Worm (Caenorhabditis elegans) whole organism, mixed stage, embryonic: ENCODE results near the gene C05C9.1.

Experiments used
- M03D4.4 ChIP-seq: sonication (generic microtip); optimal IDR thresholded peaks from 2 replicates; lab custom pipeline; 2017; ENCODE audit warnings: mild to moderate bottlenecking, missing genetic modification characterization, missing compliant biosample characterization
- blmp-1 ChIP-seq: fragments of 150-350 bp; optimal IDR thresholded peaks from 2 replicates; lab custom pipeline; 2014; ENCODE audit warnings: missing biosample characterization, missing genetic modification characterization
- ceh-39 ChIP-seq: fragments of 150-350 bp; optimal IDR thresholded peaks from 2 replicates; lab custom pipeline; 2014; ENCODE audit warnings: missing biosample characterization, missing genetic modification characterization
- ceh-43 ChIP-seq: fragments of 200-800 bp; sonication (Bioruptor generic); optimal IDR thresholded peaks from 2 replicates; lab custom pipeline; 2018; ENCODE audit warnings: mild to moderate bottlenecking, missing genetic modification characterization, moderate library complexity, missing compliant biosample characterization
- ceh-83 ChIP-seq: fragments of 200-800 bp; sonication (Bioruptor generic); optimal IDR thresholded peaks from 2 replicates; lab custom pipeline; 2018; ENCODE audit warnings: mild to moderate bottlenecking, missing genetic modification characterization, missing compliant biosample characterization
- ces-1 ChIP-seq: fragments of 150-350 bp; optimal IDR thresholded peaks from 2 replicates; lab custom pipeline; 2014; ENCODE audit warnings: missing biosample characterization, missing genetic modification reagents, missing genetic modification characterization
- drap-1 ChIP-seq: fragments of 200-800 bp; sonication (Bioruptor generic); optimal IDR thresholded peaks from 3 replicates; lab custom pipeline; 2018; ENCODE audit warnings: mild to moderate bottlenecking, missing genetic modification characterization, missing compliant biosample characterization
- elt-1 ChIP-seq: sonication (generic microtip); optimal IDR thresholded peaks from 2 replicates; lab custom pipeline; 2017; ENCODE audit warnings: missing genetic modification characterization, mild to moderate bottlenecking, missing compliant biosample characterization, antibody characterized with exemption, moderate library complexity, borderline replicate concordance; ENCODE audit not compliant: insufficient read depth
- flh-1 ChIP-seq: fragments of 200-800 bp; sonication (Bioruptor generic); optimal IDR thresholded peaks from 2 replicates; lab custom pipeline; 2018; ENCODE audit warnings: mild to moderate bottlenecking, missing genetic modification characterization, moderate library complexity, missing compliant biosample characterization
- ham-2 ChIP-seq: fragments of 200-800 bp; sonication (Bioruptor generic); optimal IDR thresholded peaks from 2 replicates; lab custom pipeline; 2018; ENCODE audit warnings: mild to moderate bottlenecking, missing genetic modification characterization, missing compliant biosample characterization
- hlh-1 ChIP-seq: fragments of 150-350 bp; optimal IDR thresholded peaks from 2 replicates; lab custom pipeline; 2014; ENCODE audit warnings: missing biosample characterization, missing genetic modification reagents, missing genetic modification characterization
- lin-13 ChIP-seq: fragments of 150-350 bp; optimal IDR thresholded peaks from 2 replicates; lab custom pipeline; 2014; ENCODE audit warnings: missing biosample characterization, missing genetic modification characterization
- lin-32 ChIP-seq: fragments of 200-800 bp; sonication (Bioruptor generic); optimal IDR thresholded peaks from 2 replicates; lab custom pipeline; 2018; ENCODE audit warnings: mild to moderate bottlenecking, missing genetic modification characterization, missing compliant biosample characterization
- lsy-2 ChIP-seq: fragments of 150-350 bp; optimal IDR thresholded peaks from 2 replicates; lab custom pipeline; 2014; ENCODE audit warnings: missing biosample characterization, missing genetic modification characterization
- mab-5 ChIP-seq: fragments of 150-350 bp; optimal IDR thresholded peaks from 2 replicates; lab custom pipeline; 2014; ENCODE audit warnings: missing biosample characterization, missing genetic modification characterization
- mls-2 ChIP-seq: sonication (generic microtip); optimal IDR thresholded peaks from 2 replicates; lab custom pipeline; 2016; ENCODE audit warnings: mild to moderate bottlenecking, missing genetic modification characterization, moderate library complexity, missing compliant biosample characterization
- nhr-12 ChIP-seq: fragments of 150-350 bp; optimal IDR thresholded peaks from 2 replicates; lab custom pipeline; 2014; ENCODE audit warnings: missing biosample characterization, missing genetic modification characterization
- nhr-2 ChIP-seq: fragments of 150-350 bp; optimal IDR thresholded peaks from 2 replicates; lab custom pipeline; 2014; ENCODE audit warnings: missing biosample characterization, missing genetic modification characterization
- nhr-237 ChIP-seq: fragments of 150-350 bp; optimal IDR thresholded peaks from 2 replicates; lab custom pipeline; 2014; ENCODE audit warnings: missing biosample characterization, missing genetic modification characterization
- nhr-28 ChIP-seq: fragments of 150-350 bp; optimal IDR thresholded peaks from 2 replicates; lab custom pipeline; 2014; ENCODE audit warnings: missing biosample characterization, missing genetic modification characterization
- nhr-76 ChIP-seq: sonication (generic microtip); optimal IDR thresholded peaks from 2 replicates; lab custom pipeline; 2017; ENCODE audit warnings: missing biosample characterization, missing genetic modification characterization
- pha-4 ChIP-seq: fragments of 150-350 bp; optimal IDR thresholded peaks from 2 replicates; lab custom pipeline; 2018; ENCODE audit warnings: missing biosample characterization, missing genetic modification reagents, missing genetic modification characterization
- sem-2 ChIP-seq: fragments of 200-800 bp; sonication (Bioruptor generic); optimal IDR thresholded peaks from 2 replicates; lab custom pipeline; 2018; ENCODE audit warnings: mild to moderate bottlenecking, missing genetic modification characterization, missing compliant biosample characterization
- snpc-4 ChIP-seq: fragments of 150-350 bp; optimal IDR thresholded peaks from 2 replicates; lab custom pipeline; 2014; ENCODE audit warnings: missing biosample characterization, missing genetic modification characterization
- sptf-1 ChIP-seq: sonication (generic microtip); optimal IDR thresholded peaks from 2 replicates; lab custom pipeline; 2017; ENCODE audit warnings: mild to moderate bottlenecking, missing genetic modification characterization, moderate library complexity, missing compliant biosample characterization
- unc-120 ChIP-seq: sonication (generic microtip); optimal IDR thresholded peaks from 2 replicates; lab custom pipeline; 2017; ENCODE audit warnings: missing genetic modification characterization, missing compliant biosample characterization; ENCODE audit not compliant: poor library complexity, severe bottlenecking
- unc-39 ChIP-seq: fragments of 150-350 bp; optimal IDR thresholded peaks from 2 replicates; lab custom pipeline; 2014; ENCODE audit warnings: missing biosample characterization, missing genetic modification characterization
- unc-62 ChIP-seq: fragments of 150-350 bp; optimal IDR thresholded peaks from 2 replicates; lab custom pipeline; 2014; ENCODE audit warnings: missing biosample characterization, missing genetic modification reagents, missing genetic modification characterization
- zip-8 ChIP-seq: fragments of 150-350 bp; optimal IDR thresholded peaks from 2 replicates; lab custom pipeline; 2014; ENCODE audit warnings: missing biosample characterization, missing genetic modification characterization
- ztf-11 ChIP-seq: fragments of 150-350 bp; optimal IDR thresholded peaks from 2 replicates; lab custom pipeline; 2014; ENCODE audit warnings: missing biosample characterization, missing genetic modification characterization

C05C9.1 gene

DNA sequence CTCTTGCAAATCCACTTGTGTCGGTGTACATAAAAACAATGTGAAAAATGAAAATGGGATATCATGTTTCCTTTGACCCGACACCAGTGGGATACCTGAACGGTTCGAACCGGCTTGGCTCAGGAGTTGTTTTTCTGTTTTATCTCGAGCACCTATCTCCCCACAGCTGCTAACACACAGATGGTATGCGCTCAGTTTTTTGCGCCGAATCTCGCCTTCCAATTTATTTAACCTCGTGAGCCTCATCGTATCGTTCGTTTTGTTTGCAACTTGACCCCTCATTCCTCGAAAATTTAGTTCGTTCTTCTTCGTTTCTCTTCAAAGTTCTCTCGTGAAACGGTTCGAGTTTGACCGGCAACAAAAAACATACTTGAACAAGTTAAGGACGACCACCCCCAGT is at the start of gene C05C9.1:
C05C9.1 (plus strand) TSS at position 301 of the 400 bp plus-strand sequence.
- TF ChIP-seq snpc-4 (tag; lab: Kevin White, UChicago) = no peak
- TF ChIP-seq unc-120 (tag; lab: Kevin White, UChicago) = no peak
- no peak for TF ChIP-seq blmp-1 (tag; lab: Kevin White, UChicago)
- no peak for TF ChIP-seq pha-4 (tag; lab: Kevin White, UChicago)
- no peak for TF ChIP-seq ces-1 (GFP tag; lab: Kevin White, UChicago)
- TF ChIP-seq flh-1 = no peak
- TF ChIP-seq lin-13 (tag; lab: Kevin White, UChicago) = no peak
- TF ChIP-seq hlh-1 (tag; lab: Kevin White, UChicago) = no peak
- TF ChIP-seq unc-39 (tag; lab: Kevin White, UChicago) = no peak
- TF ChIP-seq sem-2 (GFP tag; lab: Kevin White, UChicago) = no peak
- no peak for TF ChIP-seq nhr-12
- TF ChIP-seq nhr-237 (tag; lab: Kevin White, UChicago) = no peak
- TF ChIP-seq lsy-2 (tag; lab: Kevin White, UChicago) = no peak
- TF ChIP-seq, all 35 proteins: peak for 0

DNA sequence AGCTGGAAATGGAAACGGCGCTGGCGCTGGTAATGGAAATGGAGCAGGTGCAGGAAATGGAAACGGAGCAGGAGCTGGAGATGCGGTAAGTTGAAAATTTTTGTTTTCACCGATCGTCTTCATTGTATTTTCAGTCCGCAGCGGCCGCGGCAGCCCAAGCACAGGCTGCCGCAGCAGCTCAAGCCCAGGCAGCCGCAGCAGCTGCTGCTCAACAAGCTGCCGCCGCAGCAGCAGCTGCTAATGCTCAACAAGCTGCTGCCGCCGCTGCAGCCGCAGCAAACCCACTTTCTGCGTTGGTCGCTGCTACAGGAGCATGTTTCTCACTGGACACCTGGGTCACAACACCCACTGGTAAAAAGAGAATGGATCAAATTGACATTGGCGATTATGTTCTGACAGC is 46.2 kb upstream of the C05C9.1 start:
- no peak for TF ChIP-seq hlh-1 (tag; lab: Kevin White, UChicago)
- no peak for TF ChIP-seq pha-4 (tag; lab: Kevin White, UChicago)
- no peak for TF ChIP-seq ceh-83
- no peak for TF ChIP-seq mab-5
- no peak for TF ChIP-seq ceh-43 (GFP tag; lab: Kevin White, UChicago)
- no peak for TF ChIP-seq M03D4.4 (tag; lab: Kevin White, UChicago)
- TF ChIP-seq unc-120 (tag; lab: Kevin White, UChicago) = no peak
- TF ChIP-seq flh-1 = no peak
- TF ChIP-seq zip-8 (tag; lab: Kevin White, UChicago) = no peak
- TF ChIP-seq drap-1 (GFP tag; lab: Kevin White, UChicago) = no peak
- TF ChIP-seq ham-2 (GFP tag; lab: Kevin White, UChicago) = no peak
- TF ChIP-seq lin-13 (tag; lab: Kevin White, UChicago) = no peak
- no peak for TF ChIP-seq sptf-1 (tag; lab: Kevin White, UChicago)
- no peak for TF ChIP-seq snpc-4 (tag; lab: Kevin White, UChicago)
- no peak for TF ChIP-seq unc-39 (tag; lab: Kevin White, UChicago)
- TF ChIP-seq ztf-11 (tag; lab: Kevin White, UChicago) = no peak
- TF ChIP-seq ceh-39 = no peak
- TF ChIP-seq mls-2 (tag; lab: Kevin White, UChicago) = no peak
- no peak for TF ChIP-seq sem-2 (GFP tag; lab: Kevin White, UChicago)

DNA sequence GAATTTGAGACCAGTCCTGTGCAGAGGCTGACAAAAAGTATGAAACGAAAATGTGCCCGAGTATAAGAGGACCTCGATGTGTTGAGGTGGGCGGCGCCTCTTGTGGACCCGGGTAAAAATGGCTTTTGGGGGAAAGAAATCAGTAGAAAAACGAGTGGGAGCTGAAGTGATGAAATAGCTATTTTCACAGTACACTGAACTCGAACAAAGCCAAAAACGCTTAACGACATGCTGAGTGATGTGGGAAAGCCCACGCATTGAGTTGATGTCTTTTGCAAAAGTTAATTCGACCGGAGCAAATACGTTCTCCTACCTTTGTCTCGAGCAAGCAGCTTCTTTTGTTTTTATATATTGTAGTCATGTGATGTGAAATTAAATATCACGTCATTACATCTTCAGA is 43.9 kb upstream of the C05C9.1 start, which contains the start of gene nlp-66:
nlp-66 (minus strand) TSS at position 101 of the 400 bp plus-strand sequence.
- TF ChIP-seq drap-1 (GFP tag; lab: Kevin White, UChicago) = no peak
- no peak for TF ChIP-seq nhr-28 (tag; lab: Kevin White, UChicago)
- TF ChIP-seq nhr-76 (tag; lab: Kevin White, UChicago) = no peak
- TF ChIP-seq ztf-11 (tag; lab: Kevin White, UChicago) = no peak
- TF ChIP-seq lsy-2 (tag; lab: Kevin White, UChicago) = no peak
- TF ChIP-seq unc-39 (tag; lab: Kevin White, UChicago) = no peak
- no peak for TF ChIP-seq hlh-1 (tag; lab: Kevin White, UChicago)
- no peak for TF ChIP-seq zip-8 (tag; lab: Kevin White, UChicago)
- no peak for TF ChIP-seq nhr-237 (tag; lab: Kevin White, UChicago)
- no peak for TF ChIP-seq elt-1
- TF ChIP-seq M03D4.4 (tag; lab: Kevin White, UChicago) = no peak
- TF ChIP-seq sem-2 (GFP tag; lab: Kevin White, UChicago) = no peak

DNA sequence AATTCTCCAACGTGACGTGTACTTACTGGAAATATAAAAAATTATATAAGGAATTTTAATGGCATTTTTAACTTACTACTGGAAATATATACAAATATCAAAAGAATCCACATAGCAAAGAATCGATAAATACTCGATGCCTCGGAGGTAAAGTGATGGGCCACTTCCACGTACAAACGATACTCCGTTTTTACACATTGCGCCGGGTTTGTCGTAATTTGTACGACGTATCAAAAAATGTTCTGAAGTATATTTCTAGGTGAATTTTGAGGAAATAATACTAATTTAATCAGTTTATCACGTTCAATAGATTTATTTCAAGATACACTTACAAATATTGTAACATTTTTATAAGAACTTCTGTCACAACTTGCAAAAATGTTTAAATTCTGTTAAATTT is 39.8 kb upstream of the C05C9.1 start, which contains the start of gene R08B4.3:
R08B4.3 (minus strand) TSS at position 198 of the 400 bp plus-strand sequence.
- TF ChIP-seq unc-62 (no peak), drap-1 (GFP tag; lab: Kevin White, UChicago) (no peak), flh-1 (no peak)
- TF ChIP-seq, all 35 proteins: peak for 0

DNA sequence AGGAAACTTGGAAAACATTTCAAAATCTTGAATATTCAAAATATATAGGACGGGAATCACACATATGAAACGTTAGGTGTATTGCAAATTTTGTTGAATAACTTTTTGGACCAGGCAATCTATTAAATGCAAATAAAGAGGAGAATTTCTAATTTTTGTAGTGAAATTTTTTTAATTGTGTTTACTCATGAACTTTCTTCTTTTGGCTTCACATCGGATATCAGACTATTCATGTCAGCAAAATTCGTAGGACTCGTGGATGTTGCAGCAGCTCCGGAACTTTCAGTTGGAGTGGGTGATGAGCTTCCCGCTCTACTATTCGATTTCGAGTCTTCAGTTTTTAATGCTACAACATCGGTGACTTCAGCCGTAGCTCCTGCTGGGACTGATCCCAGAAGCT is 38.2 kb upstream of the C05C9.1 start:
- TF ChIP-seq elt-1 (no peak), ztf-11 (tag; lab: Kevin White, UChicago) (no peak), lin-13 (tag; lab: Kevin White, UChicago) (no peak), mab-5 (no peak), ham-2 (GFP tag; lab: Kevin White, UChicago) (no peak), ceh-39 (no peak), lin-32 (GFP tag; lab: Kevin White, UChicago) (no peak), unc-62 (no peak), nhr-12 (no peak), nhr-2 (no peak), M03D4.4 (tag; lab: Kevin White, UChicago) (no peak), ces-1 (GFP tag; lab: Kevin White, UChicago) (no peak)
- TF ChIP-seq, all 35 proteins: peak for 0
